Worm (Caenorhabditis elegans): ENCODE measurements around the gene R01H2.1.
A peak's percentile ranks its signal among the peaks of the same experiment; 100 is the strongest.

R01H2.1 gene

DNA sequence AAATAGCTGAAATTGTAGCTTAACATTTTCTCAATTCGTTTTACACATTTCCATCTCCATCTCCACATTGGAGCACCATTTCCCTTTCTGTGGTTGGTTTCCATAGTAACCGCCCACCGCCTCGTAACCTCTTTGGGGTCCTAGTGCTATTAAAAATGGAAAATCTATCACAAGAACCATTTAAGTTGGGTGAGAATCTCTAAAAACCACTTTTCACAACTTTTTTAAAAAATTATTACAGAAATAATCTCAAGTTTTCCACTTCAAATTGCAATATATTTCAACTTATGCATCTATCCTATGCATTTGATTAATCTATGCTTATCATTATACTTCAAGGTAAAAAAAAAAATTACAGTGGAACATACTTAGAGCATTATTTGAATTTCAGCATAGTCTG, 7.3 kb downstream of the R01H2.1 start, which contains the start of gene tmem-17:
tmem-17 (plus strand) TSS at position 301 of the 400 bp plus-strand sequence.
- TF ChIP-seq npax-4 (tag; optimal IDR thresholded peaks at IDR 0.05): no peak
- no peak for TF ChIP-seq zip-5 (tag; optimal IDR thresholded peaks at IDR 0.05)
- no peak for TF ChIP-seq pros-1 (tag; optimal IDR thresholded peaks at IDR 0.05)
- TF ChIP-seq syd-9 (tag; optimal IDR thresholded peaks at IDR 0.05): no peak
- no peak for TF ChIP-seq ceh-24 (tag; optimal IDR thresholded peaks at IDR 0.05)

DNA sequence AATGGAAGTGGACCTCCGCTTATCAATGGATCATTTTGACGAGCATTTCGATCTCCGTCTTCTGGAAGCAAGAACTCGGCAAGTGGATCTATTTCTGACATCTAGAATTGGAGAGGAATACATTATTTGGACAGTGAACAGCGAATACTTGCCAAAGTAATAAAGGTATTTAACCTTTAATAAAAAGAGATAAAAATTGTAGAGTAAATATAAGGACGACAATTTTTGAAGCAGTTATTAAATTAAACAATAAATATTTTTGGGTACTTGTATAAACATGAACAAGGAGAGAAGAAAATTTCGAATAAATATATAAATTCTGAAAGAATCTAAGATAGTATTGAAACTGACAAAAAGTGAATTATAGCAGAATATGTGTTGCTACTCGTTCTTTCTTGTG, 9.8 kb downstream of the R01H2.1 start, which contains the start of gene lin-37:
lin-37 (minus strand) TSS at position 101 of the 400 bp plus-strand sequence.
- no peak for TF ChIP-seq pat-9 (tag; optimal IDR thresholded peaks at IDR 0.05)
- TF ChIP-seq Y22D7AL.16 (tag; optimal IDR thresholded peaks at IDR 0.05): no peak
- no peak for TF ChIP-seq nhr-11 (tag; optimal IDR thresholded peaks at IDR 0.05)
- TF ChIP-seq ets-4 (tag; optimal IDR thresholded peaks at IDR 0.05): no peak
- no peak for TF ChIP-seq ceh-9 (tag; optimal IDR thresholded peaks at IDR 0.05)
- TF ChIP-seq sox-2 (GFP tag; IDR thresholded peaks at IDR 0.05): no peak
- no peak for TF ChIP-seq K09A11.1 (tag; optimal IDR thresholded peaks at IDR 0.05; ENCODE audit: insufficient read depth)
- TF ChIP-seq hlh-8 (tag; optimal IDR thresholded peaks at IDR 0.05): no peak
- no peak for TF ChIP-seq pha-2 (tag; optimal IDR thresholded peaks at IDR 0.05)
- no peak for TF ChIP-seq ceh-30 (tag; optimal IDR thresholded peaks at IDR 0.05)
- TF ChIP-seq C08G9.2 (tag; optimal IDR thresholded peaks at IDR 0.05): no peak
- no peak for TF ChIP-seq unc-55 (GFP tag; optimal IDR thresholded peaks at IDR 0.05)
- no peak for TF ChIP-seq ceh-18 (tag; optimal IDR thresholded peaks at IDR 0.05)

DNA sequence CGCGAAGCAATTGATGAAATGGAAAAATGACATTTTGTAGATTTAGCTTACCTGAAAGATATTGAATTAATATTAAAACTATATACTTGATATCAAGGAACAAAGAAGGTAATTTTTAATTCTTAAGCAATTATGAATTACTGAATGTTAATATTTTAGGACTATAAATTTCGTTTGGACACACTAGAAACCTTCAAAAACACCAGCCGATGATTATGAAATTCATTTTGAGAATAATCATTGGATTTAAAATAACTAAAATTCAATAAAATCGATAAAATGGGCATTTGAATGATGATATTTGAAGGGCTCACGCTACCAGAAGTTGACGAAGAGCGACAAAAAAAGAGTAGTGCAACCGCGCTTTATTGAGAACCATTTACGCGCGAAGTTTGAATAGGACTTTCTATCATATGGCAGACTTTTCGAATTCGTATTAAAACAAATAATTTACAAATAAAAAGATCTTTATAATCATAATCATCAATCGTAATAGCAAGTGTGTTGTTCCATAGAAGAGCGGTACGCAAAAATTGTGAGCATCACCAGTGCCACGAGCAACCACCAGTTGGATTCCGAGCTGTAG, 11.2 kb downstream of the R01H2.1 start, which contains the start of gene ZK418.5:
ZK418.5 (minus strand) TSS at position 51 of the 586 bp plus-strand sequence.
- TF ChIP-seq hlh-15 (tag; optimal IDR thresholded peaks at IDR 0.05) (no peak), ceh-48 (tag; optimal IDR thresholded peaks at IDR 0.05) (peak; percentile 2), lim-6 (tag; optimal IDR thresholded peaks at IDR 0.05) (no peak)

DNA sequence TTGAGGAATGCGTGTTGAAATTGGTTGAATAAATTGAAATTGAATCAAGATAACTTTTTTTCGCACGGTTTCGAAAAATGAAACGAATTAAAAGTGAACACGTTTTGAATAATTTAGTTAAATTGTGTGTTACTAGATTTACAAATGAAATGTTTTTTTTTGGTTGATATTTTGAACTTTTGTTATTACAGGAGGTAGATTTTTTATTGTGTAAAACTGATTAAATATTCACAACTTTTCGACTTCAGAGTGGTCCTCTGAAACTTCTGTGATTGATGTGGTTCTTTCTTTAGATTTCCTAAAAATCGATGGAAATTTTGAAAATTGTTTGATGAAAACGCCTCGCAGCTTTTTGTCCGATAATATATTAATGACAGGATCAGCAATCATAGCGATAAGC, 13.7 kb downstream of the R01H2.1 start, which contains the start of gene ZK418.13:
ZK418.13 (minus strand) TSS at position 101 of the 400 bp plus-strand sequence.
- TF ChIP-seq hlh-13 (GFP tag; optimal IDR thresholded peaks at IDR 0.05) (no peak), ceh-18 (tag; optimal IDR thresholded peaks at IDR 0.05) (no peak), unc-86 (tag; optimal IDR thresholded peaks at IDR 0.05) (no peak), zip-5 (tag; optimal IDR thresholded peaks at IDR 0.05) (no peak), T23F11.4 (GFP tag; optimal IDR thresholded peaks at IDR 0.05) (no peak), nhr-232 (tag; optimal IDR thresholded peaks at IDR 0.05) (no peak), fax-1 (tag; optimal IDR thresholded peaks at IDR 0.05) (no peak), unc-55 (GFP tag; optimal IDR thresholded peaks at IDR 0.05) (no peak), elt-2 (tag; optimal IDR thresholded peaks at IDR 0.05) (no peak), pqm-1 (tag; optimal IDR thresholded peaks at IDR 0.05) (no peak), ama-1 (optimal IDR thresholded peaks at IDR 0.05) (no peak), lim-6 (tag; optimal IDR thresholded peaks at IDR 0.05) (no peak), tbx-7 (tag; optimal IDR thresholded peaks at IDR 0.05) (no peak), madf-2 (tag; optimal IDR thresholded peaks at IDR 0.05) (no peak), ceh-22 (tag; optimal IDR thresholded peaks at IDR 0.05) (no peak)

DNA sequence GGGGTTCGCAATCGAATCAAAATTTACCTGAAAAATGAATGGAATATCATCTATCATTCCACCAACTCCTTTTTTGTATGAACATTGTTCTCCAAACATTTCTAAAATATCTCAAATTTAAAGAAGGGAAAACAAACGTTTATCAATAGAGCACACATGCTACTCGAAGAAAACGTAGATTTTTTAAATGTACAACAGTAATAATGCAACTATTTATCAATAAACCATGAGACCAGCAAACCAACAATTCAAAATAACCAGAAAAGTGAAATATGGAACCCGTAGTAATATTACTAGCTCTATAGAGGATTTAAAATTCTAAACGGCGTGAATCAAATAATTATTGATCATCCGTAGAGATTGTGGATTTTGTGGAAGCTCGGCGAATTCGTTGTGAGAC, 16.1 kb downstream of the R01H2.1 start, which contains the start of gene ZK418.6:
ZK418.6 (minus strand) TSS at position 101 of the 400 bp plus-strand sequence.
- TF ChIP-seq nfya-1 (tag; optimal IDR thresholded peaks at IDR 0.05): no peak
- TF ChIP-seq pqm-1 (tag; optimal IDR thresholded peaks at IDR 0.05): no peak
- TF ChIP-seq ceh-30 (tag; optimal IDR thresholded peaks at IDR 0.05): no peak

DNA sequence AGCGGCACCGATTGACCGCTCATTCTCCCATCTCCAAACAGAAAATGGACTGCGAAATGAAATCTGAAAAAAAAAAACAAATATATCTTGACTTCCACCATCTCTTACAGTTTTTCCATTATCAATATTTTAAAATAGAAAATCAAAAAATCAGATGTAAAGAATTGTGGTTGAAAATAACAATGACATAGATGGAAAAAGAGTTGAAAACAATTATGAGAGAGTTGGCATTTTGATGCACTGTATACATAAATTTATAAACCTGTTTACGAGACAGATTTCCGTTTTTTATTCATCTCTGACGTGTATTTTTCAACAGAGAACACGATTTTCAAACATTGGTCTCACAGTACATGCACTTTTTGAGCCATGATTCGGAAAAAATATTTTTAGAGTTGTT, 18.0 kb downstream of the R01H2.1 start, which contains the start of gene ZK418.7:
ZK418.7 (minus strand) TSS at position 101 of the 400 bp plus-strand sequence.
- TF ChIP-seq pat-9 (tag; optimal IDR thresholded peaks at IDR 0.05) (no peak), sdc-2 (tag; optimal IDR thresholded peaks at IDR 0.05) (no peak), ztf-16 (tag; optimal IDR thresholded peaks at IDR 0.05) (no peak), hlh-15 (tag; optimal IDR thresholded peaks at IDR 0.05) (no peak), lim-6 (tag; optimal IDR thresholded peaks at IDR 0.05) (no peak), unc-55 (GFP tag; optimal IDR thresholded peaks at IDR 0.05) (no peak), K02D7.2 (tag; optimal IDR thresholded peaks at IDR 0.05) (no peak), fax-1 (tag; optimal IDR thresholded peaks at IDR 0.05) (no peak), ref-2 (tag; optimal IDR thresholded peaks at IDR 0.05) (no peak), pax-1 (tag; optimal IDR thresholded peaks at IDR 0.05) (no peak), nhr-232 (tag; optimal IDR thresholded peaks at IDR 0.05) (no peak)
